Worm (Caenorhabditis elegans) whole organism, early embryonic: ENCODE results near the gene F55C9.15.

ENCODE experiments used
- B0310.2 ChIP-seq: sonication (generic microtip); optimal IDR thresholded peaks from 2 replicates; lab custom pipeline; 2016; ENCODE audit warnings: mild to moderate bottlenecking, missing genetic modification characterization, missing compliant biosample characterization
- ama-1 ChIP-seq: fragments of 150-350 bp; optimal IDR thresholded peaks from 2 replicates; lab custom pipeline; 2014
- ceh-13 ChIP-seq: fragments of 200-800 bp; sonication (Bioruptor generic); optimal IDR thresholded peaks from 2 replicates; lab custom pipeline; 2018; ENCODE audit warnings: mild to moderate bottlenecking, missing genetic modification characterization, missing compliant biosample characterization
- ceh-36 ChIP-seq: sonication (generic microtip); optimal IDR thresholded peaks from 2 replicates; lab custom pipeline; 2016; ENCODE audit warnings: missing genetic modification characterization, inconsistent platforms, missing compliant biosample characterization
- ets-7 ChIP-seq: sonication (generic microtip); optimal IDR thresholded peaks from 2 replicates; lab custom pipeline; 2016; ENCODE audit warnings: missing genotype, missing genetic modification characterization, missing compliant biosample characterization
- flt-1 ChIP-seq: fragments of 200-800 bp; sonication (Bioruptor generic); IDR thresholded peaks from 2 replicates; pipeline ENCODE4 v1.3.6; 2022; ENCODE audit warnings: missing genetic modification characterization, missing compliant biosample characterization
- hmbx-1 ChIP-seq: sonication (generic microtip); optimal IDR thresholded peaks from 2 replicates; lab custom pipeline; 2016; ENCODE audit warnings: mild to moderate bottlenecking, missing genetic modification characterization, missing compliant biosample characterization
- pes-1 ChIP-seq: fragments of 200-800 bp; sonication (Bioruptor generic); IDR thresholded peaks from 2 replicates; pipeline ENCODE4 v1.3.6; 2022; ENCODE audit warnings: missing genetic modification reagents, missing genetic modification characterization, missing compliant biosample characterization
- scrt-1 ChIP-seq: fragments of 200-800 bp; sonication (Bioruptor generic); IDR thresholded peaks from 2 replicates; pipeline ENCODE4 v1.3.6; 2022; ENCODE audit warnings: missing genetic modification characterization, missing compliant biosample characterization
- sea-1 ChIP-seq: fragments of 200-800 bp; sonication (Bioruptor generic); conservative IDR thresholded peaks from 2 replicates; pipeline ENCODE4 v1.3.6; 2022; ENCODE audit warnings: missing genetic modification characterization, missing compliant biosample characterization
- tra-4 ChIP-seq: sonication (generic microtip); optimal IDR thresholded peaks from 2 replicates; lab custom pipeline; 2017; ENCODE audit warnings: missing genetic modification characterization, missing compliant biosample characterization

DNA sequence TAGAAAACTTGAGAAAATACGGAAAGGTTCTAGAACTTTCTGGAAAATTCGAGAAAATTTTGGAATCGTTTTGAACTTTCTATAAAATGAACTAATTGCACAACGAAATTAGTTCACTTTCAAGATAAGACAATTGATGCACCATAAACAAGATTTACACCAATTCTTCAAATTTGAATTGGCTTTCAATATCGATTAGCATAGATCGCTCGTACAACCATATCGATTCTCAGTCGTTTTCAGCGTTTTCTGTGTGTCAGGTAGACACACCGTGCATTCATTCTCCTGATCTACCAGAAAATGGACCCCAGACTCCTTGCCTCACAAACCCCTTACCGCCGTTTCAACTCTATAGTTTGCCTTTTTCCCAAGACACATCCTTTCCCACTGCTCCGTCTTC lies 24.5 kb downstream of the F55C9.15 start, which contains the start of gene fbxb-117:
- no peak for TF ChIP-seq hmbx-1 (tag; lab: Kevin White, UChicago)
- TF ChIP-seq ama-1: no peak
- no peak for TF ChIP-seq ceh-13 (GFP tag; lab: Kevin White, UChicago)
- no peak for TF ChIP-seq pes-1 (GFP tag; lab: Robert Waterston, UW)
- TF ChIP-seq tra-4 (tag; lab: Kevin White, UChicago): no peak
- no peak for TF ChIP-seq ets-7 (tag; lab: Kevin White, UChicago)
- TF ChIP-seq flt-1 (GFP tag; lab: Robert Waterston, UW): no peak
- no peak for TF ChIP-seq scrt-1 (GFP tag; lab: Robert Waterston, UW)
- no peak for TF ChIP-seq B0310.2 (tag; lab: Kevin White, UChicago)
- TF ChIP-seq ceh-36 (tag; lab: Kevin White, UChicago): no peak
- TF ChIP-seq sea-1 (GFP tag; lab: Robert Waterston, UW): no peak
